Fruit fly (Drosophila melanogaster) whole organism, pupa: ENCODE data around the gene Vdup1.
A peak's percentile ranks its signal among the peaks of the same experiment; 100 is the strongest.

Experiments
- CG10348 ChIP-seq: fragments of 200-800 bp; sonication (Bioruptor generic); IDR thresholded peaks from 2 replicates; pipeline ENCODE4 v1.3.6; 2022; ENCODE audit warnings: missing biosample characterization, missing genetic modification characterization
- CG12605 ChIP-seq: fragments of 200-800 bp; sonication (Bioruptor generic); IDR thresholded peaks from 2 replicates; pipeline ENCODE4 v1.3.6; 2022; ENCODE audit warnings: missing biosample characterization, missing genetic modification characterization
- CG13204 ChIP-seq: fragments of 200-800 bp; sonication (Bioruptor generic); optimal IDR thresholded peaks from 2 replicates; lab custom pipeline; 2018; ENCODE audit warnings: missing biosample characterization, mild to moderate bottlenecking, missing genetic modification characterization, moderate library complexity
- CG14655 ChIP-seq: fragments of 200-800 bp; sonication (Bioruptor generic); optimal IDR thresholded peaks from 3 replicates; lab custom pipeline; 2017; ENCODE audit warnings: mild to moderate bottlenecking, missing biosample characterization, missing genetic modification reagents, missing genetic modification characterization
- CG15710 ChIP-seq: fragments of 200-800 bp; sonication (Bioruptor generic); optimal IDR thresholded peaks from 2 replicates; lab custom pipeline; 2018; ENCODE audit warnings: missing biosample characterization, mild to moderate bottlenecking, missing genetic modification characterization, moderate library complexity
- CG17806 ChIP-seq: fragments of 200-800 bp; sonication (Bioruptor generic); optimal IDR thresholded peaks from 2 replicates; lab custom pipeline; 2018; ENCODE audit warnings: missing biosample characterization, mild to moderate bottlenecking, missing genetic modification characterization, moderate library complexity
- CG32121 ChIP-seq: fragments of 200-800 bp; sonication (Bioruptor generic); IDR thresholded peaks from 2 replicates; pipeline ENCODE4 v1.3.6; 2022; ENCODE audit warnings: missing biosample characterization, missing genetic modification characterization
- CG34367 ChIP-seq: fragments of 200-800 bp; sonication (Bioruptor generic); optimal IDR thresholded peaks from 2 replicates; lab custom pipeline; 2018; ENCODE audit warnings: missing biosample characterization, mild to moderate bottlenecking, missing genetic modification characterization
- CG4496 ChIP-seq: fragments of 200-800 bp; sonication (Bioruptor generic); IDR thresholded peaks from 3 replicates; pipeline ENCODE4 v1.3.6; 2022; ENCODE audit warnings: missing biosample characterization, missing genetic modification characterization
- CG8159 ChIP-seq: fragments of 200-800 bp; sonication (Bioruptor generic); optimal IDR thresholded peaks from 3 replicates; lab custom pipeline; 2018; ENCODE audit warnings: missing biosample characterization, mild to moderate bottlenecking, missing genetic modification characterization, moderate library complexity
- CG8301 ChIP-seq: fragments of 200-800 bp; sonication (Bioruptor generic); optimal IDR thresholded peaks from 2 replicates; lab custom pipeline; 2018; ENCODE audit warnings: missing biosample characterization, mild to moderate bottlenecking, missing genetic modification characterization
- CG9948 ChIP-seq: fragments of 200-800 bp; sonication (Bioruptor generic); optimal IDR thresholded peaks from 2 replicates; lab custom pipeline; 2018; ENCODE audit warnings: missing biosample characterization, mild to moderate bottlenecking, missing genetic modification characterization, moderate library complexity
- D1 ChIP-seq: fragments of 200-800 bp; sonication (Bioruptor generic); optimal IDR thresholded peaks from 2 replicates; lab custom pipeline; 2018; ENCODE audit warnings: missing biosample characterization, mild to moderate bottlenecking, missing genetic modification characterization, moderate library complexity
- EcR ChIP-seq: fragments of 200-800 bp; sonication (Bioruptor generic); optimal IDR thresholded peaks from 3 replicates; lab custom pipeline; 2019; ENCODE audit warnings: missing biosample characterization, missing genetic modification characterization, mild to moderate bottlenecking, moderate library complexity, missing genetic modification reagents
- Ets98B ChIP-seq: fragments of 200-800 bp; sonication (Bioruptor generic); IDR thresholded peaks from 2 replicates; pipeline ENCODE4 v1.3.6; 2022; ENCODE audit warnings: missing biosample characterization, missing genetic modification characterization
- Pif1A ChIP-seq: fragments of 200-800 bp; sonication (Bioruptor generic); optimal IDR thresholded peaks from 3 replicates; lab custom pipeline; 2016; ENCODE audit warnings: missing biosample characterization, missing genetic modification characterization
- Pif1B ChIP-seq: fragments of 200-800 bp; sonication (Bioruptor generic); optimal IDR thresholded peaks from 3 replicates; lab custom pipeline; 2016; ENCODE audit warnings: missing biosample characterization, missing genetic modification characterization
- Snoo ChIP-seq: fragments of 200-800 bp; sonication (Bioruptor generic); optimal IDR thresholded peaks from 3 replicates; lab custom pipeline; 2017; ENCODE audit warnings: missing biosample characterization, mild to moderate bottlenecking, missing genetic modification characterization, inconsistent platforms
- fd96Ca ChIP-seq: fragments of 200-800 bp; sonication (Bioruptor generic); IDR thresholded peaks from 3 replicates; pipeline ENCODE4 v1.3.6; 2022; ENCODE audit warnings: missing biosample characterization, missing genetic modification characterization
- gl ChIP-seq: fragments of 200-800 bp; sonication (Bioruptor generic); optimal IDR thresholded peaks from 2 replicates; lab custom pipeline; 2018; ENCODE audit warnings: missing biosample characterization, mild to moderate bottlenecking, missing genetic modification characterization
- rn ChIP-seq: fragments of 200-800 bp; sonication (Bioruptor generic); IDR thresholded peaks from 2 replicates; pipeline ENCODE4 v1.3.6; 2022; ENCODE audit warnings: missing biosample characterization, missing genetic modification characterization

Gene Vdup1

dm6 chr3L:203536-204135 is 24.9 kb upstream of the Vdup1 start, which contains the start of gene NitFhit:
Gene NitFhit, plus strand, starts transcription at chr3L:203730.
- TF ChIP-seq gl (tag; lab: Kevin White, UChicago) (peak; percentile 29), CG8159 (tag; lab: Kevin White, UChicago) (no peak)

dm6 chr3L:199754-200596 is 21.2 kb upstream of the Vdup1 start, which contains the start of the genes rno and mri:
Gene rno, minus strand, starts transcription at chr3L:199762.
Gene mri, plus strand, starts transcription at chr3L:200174.
- TF ChIP-seq Ets98B (GFP tag; lab: Robert Waterston, UW) (peak; percentile 36; the same call in 1 of the 2 replicates), CG9948 (tag; lab: Kevin White, UChicago) (peak; percentile 53), CG12605 (GFP tag; lab: Robert Waterston, UW) (no peak), CG34367 (peak; percentile 41), CG17806 (tag; lab: Kevin White, UChicago) (peak; percentile 44), Pif1B (no peak), Snoo (tag; lab: Kevin White, UChicago) (peak; percentile 22), Pif1A (GFP tag; lab: Kevin White, UChicago) (no peak), CG32121 (GFP tag; lab: Robert Waterston, UW) (no peak), CG13204 (no peak), CG15710 (peak; percentile 61), CG10348 (GFP tag; lab: Robert Waterston, UW) (no peak), gl (tag; lab: Kevin White, UChicago) (no peak), CG14655 (GFP tag; lab: Kevin White, UChicago) (no peak), CG8159 (tag; lab: Kevin White, UChicago) (peak; percentile 66), D1 (no peak), EcR (GFP tag; lab: Kevin White, UChicago) (no peak), CG8301 (tag; lab: Kevin White, UChicago) (no peak), fd96Ca (GFP tag; lab: Robert Waterston, UW) (no peak; the same call in 1 of the 3 replicates), rn (peak; percentile 58), CG4496 (GFP tag; lab: Robert Waterston, UW) (peak; percentile 64; the same call in 1 of the 3 replicates)

dm6 chr3L:199050-199745 is 20.4 kb upstream of the Vdup1 start:
- TF ChIP-seq CG8159 (tag; lab: Kevin White, UChicago): no peak
- TF ChIP-seq CG13204: no peak
- peak; percentile 55; the same call in 2 of the 3 replicates for TF ChIP-seq fd96Ca (GFP tag; lab: Robert Waterston, UW)
- peak; percentile 34; the same call in 1 of the 2 replicates for TF ChIP-seq CG32121 (GFP tag; lab: Robert Waterston, UW)
- no peak for TF ChIP-seq CG8301 (tag; lab: Kevin White, UChicago)
- TF ChIP-seq CG4496 (GFP tag; lab: Robert Waterston, UW): peak; percentile 61
- peak; percentile 52 for TF ChIP-seq Ets98B (GFP tag; lab: Robert Waterston, UW)
- no peak for TF ChIP-seq CG14655 (GFP tag; lab: Kevin White, UChicago)
- TF ChIP-seq EcR (GFP tag; lab: Kevin White, UChicago): no peak
- no peak for TF ChIP-seq CG10348 (GFP tag; lab: Robert Waterston, UW)
- no peak for TF ChIP-seq D1
- no peak for TF ChIP-seq CG12605 (GFP tag; lab: Robert Waterston, UW)
- TF ChIP-seq rn: peak; percentile 69
- TF ChIP-seq Pif1B: no peak
- TF ChIP-seq CG15710: peak; percentile 43
- TF ChIP-seq CG9948 (tag; lab: Kevin White, UChicago): no peak
- no peak for TF ChIP-seq CG17806 (tag; lab: Kevin White, UChicago)
- TF ChIP-seq, all 21 proteins: peak for 6

dm6 chr3L:184251-184650 is 5.5 kb upstream of the Vdup1 start, which contains the start of the genes CG34140, Mkp and Mtch:
Gene CG34140, minus strand, starts transcription at chr3L:184424.
Gene Mkp, minus strand, starts transcription at chr3L:184540.
Gene Mtch, plus strand, starts transcription at chr3L:184626.
- TF ChIP-seq Snoo (tag; lab: Kevin White, UChicago) (no peak), gl (tag; lab: Kevin White, UChicago) (peak; percentile 10), CG14655 (GFP tag; lab: Kevin White, UChicago) (no peak), CG15710 (peak; percentile 73), CG8301 (tag; lab: Kevin White, UChicago) (no peak), CG13204 (no peak), Pif1A (GFP tag; lab: Kevin White, UChicago) (no peak), CG8159 (tag; lab: Kevin White, UChicago) (no peak), D1 (no peak), fd96Ca (GFP tag; lab: Robert Waterston, UW) (peak; percentile 81), CG34367 (peak; percentile 13), CG12605 (GFP tag; lab: Robert Waterston, UW) (no peak), CG9948 (tag; lab: Kevin White, UChicago) (no peak), rn (no peak), CG32121 (GFP tag; lab: Robert Waterston, UW) (peak; percentile 63), CG10348 (GFP tag; lab: Robert Waterston, UW) (no peak), Ets98B (GFP tag; lab: Robert Waterston, UW) (peak; percentile 72), EcR (GFP tag; lab: Kevin White, UChicago) (no peak), CG4496 (GFP tag; lab: Robert Waterston, UW) (peak; percentile 79), Pif1B (no peak), CG17806 (tag; lab: Kevin White, UChicago) (peak; percentile 66)
